Worm (Caenorhabditis elegans): ENCODE measurements around the gene Y37D8A.5.
A peak's percentile ranks its signal among the peaks of the same experiment; 100 is the strongest.
"Not testable (repeated sequence)": the region's sequence is repeated elsewhere in the genome, so short reads cannot be mapped to it uniquely, and the experiment has no call there.

Y37D8A.5 gene

DNA sequence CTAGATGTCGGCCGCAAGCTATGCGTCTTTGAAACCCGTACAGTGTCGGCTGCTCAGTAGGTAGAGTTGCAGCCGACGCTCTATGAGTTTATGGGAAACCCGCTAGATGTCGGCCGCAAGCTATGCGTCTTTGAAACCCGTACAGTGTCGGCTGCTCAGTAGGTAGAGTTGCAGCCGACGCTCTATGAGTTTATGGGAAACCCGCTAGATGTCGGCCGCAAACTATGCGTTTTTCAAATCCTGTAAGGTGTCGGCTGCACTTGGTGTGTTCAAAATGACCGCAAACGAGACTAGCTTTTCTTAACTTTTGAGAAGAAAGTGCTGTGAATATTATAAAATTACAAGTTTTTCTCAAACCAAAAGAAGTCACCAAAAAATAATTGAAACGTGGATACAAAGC, 7.1 kb downstream of the Y37D8A.5 start:
- TF ChIP-seq snpc-4 (GFP tag; optimal IDR thresholded peaks at IDR 0.05): not testable (repeated sequence)
- TF ChIP-seq snpc-4 (tag; optimal IDR thresholded peaks at IDR 0.05): peak in 2 of 4 experiments; percentile 67 to 76

ce11 chrIII:12847623-12848022, 7.7 kb downstream of the Y37D8A.5 start:
- TF ChIP-seq nhr-80 (tag; optimal IDR thresholded peaks at IDR 0.05) (peak; percentile 53), cebp-1 (GFP tag; IDR thresholded peaks at IDR 0.05) (no peak), cebp-1 (tag; optimal IDR thresholded peaks at IDR 0.05) (peak; percentile 34), mcd-1 (GFP tag; IDR thresholded peaks at IDR 0.05) (no peak), hlh-26 (GFP tag; conservative IDR thresholded peaks at IDR 0.05) (no peak)

- peak; percentile 81 for TF ChIP-seq ztf-26 (tag; optimal IDR thresholded peaks at IDR 0.05)
- no peak for TF ChIP-seq F52B5.7 (tag; optimal IDR thresholded peaks at IDR 0.05)
- TF ChIP-seq lin-40 (tag; optimal IDR thresholded peaks at IDR 0.05): peak; percentile 72
- peak; percentile 34 for TF ChIP-seq K12H6.12 (tag; optimal IDR thresholded peaks at IDR 0.05)
- TF ChIP-seq cebp-1 (GFP tag; IDR thresholded peaks at IDR 0.05): no peak
- peak; percentile 23 for TF ChIP-seq cebp-1 (tag; optimal IDR thresholded peaks at IDR 0.05)
- TF ChIP-seq tbp1 (GFP tag; optimal IDR thresholded peaks at IDR 0.05): no peak
- TF ChIP-seq lag-1 (GFP tag; IDR thresholded peaks at IDR 0.05): no peak
- TF ChIP-seq sea-2 (GFP tag; IDR thresholded peaks at IDR 0.05): no peak
- TF ChIP-seq die-1 (tag; optimal IDR thresholded peaks at IDR 0.05): peak; percentile 5
- peak; percentile 74 for TF ChIP-seq somi-1 (GFP tag; optimal IDR thresholded peaks at IDR 0.05)
- no peak for TF ChIP-seq hlh-26 (GFP tag; conservative IDR thresholded peaks at IDR 0.05)
- TF ChIP-seq lin-26 (GFP tag; IDR thresholded peaks at IDR 0.05): peak; percentile 40; the same call in 1 of the 2 replicates
- TF ChIP-seq pha-4 (tag; optimal IDR thresholded peaks at IDR 0.05): no peak
- TF ChIP-seq ets-4 (GFP tag; optimal IDR thresholded peaks at IDR 0.05): no peak
These were observed 12.4 kb downstream of the Y37D8A.5 start for ce11 chrIII:12842858-12843257.

ce11 chrIII:12841328-12841727, 14.0 kb downstream of the Y37D8A.5 start:
- TF ChIP-seq ztf-26 (tag; optimal IDR thresholded peaks at IDR 0.05) (peak; percentile 0), K12H6.12 (tag; optimal IDR thresholded peaks at IDR 0.05) (no peak), lin-40 (tag; optimal IDR thresholded peaks at IDR 0.05) (peak; percentile 70), sdz-38 (tag; optimal IDR thresholded peaks at IDR 0.05) (no peak), hmg-1.2 (GFP tag; IDR thresholded peaks at IDR 0.05) (peak; percentile 27; the same call in 1 of the 2 replicates), cebp-1 (GFP tag; IDR thresholded peaks at IDR 0.05) (no peak), cebp-1 (tag; optimal IDR thresholded peaks at IDR 0.05) (peak; percentile 21), somi-1 (GFP tag; optimal IDR thresholded peaks at IDR 0.05) (peak; percentile 51), nhr-80 (tag; optimal IDR thresholded peaks at IDR 0.05) (peak; percentile 27)

DNA sequence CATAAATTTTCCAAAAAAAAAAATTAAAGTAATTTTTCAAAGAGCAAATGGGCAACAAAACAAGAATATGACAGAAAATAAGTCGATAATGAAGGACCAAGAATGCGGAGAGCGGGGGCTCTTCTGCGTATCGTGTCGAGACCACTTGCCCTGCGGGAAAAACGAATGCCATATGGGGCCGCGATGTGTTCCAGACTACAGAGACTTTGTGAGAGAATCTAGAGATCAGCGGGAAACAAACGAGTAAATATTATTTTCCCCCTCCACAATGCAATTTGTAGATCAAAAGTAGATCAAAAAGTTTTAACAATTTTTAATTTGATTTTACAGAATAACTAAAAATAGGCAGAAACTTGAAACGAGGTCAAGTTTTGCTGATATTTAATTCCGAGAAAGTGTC, 15.1 kb downstream of the Y37D8A.5 start:
- TF ChIP-seq madf-8 (GFP tag; conservative IDR thresholded peaks at IDR 0.05): 0 out of 2 replicates have a peak, but pooled peaks have one; percentile 11
- TF ChIP-seq D2030.7 (GFP tag; IDR thresholded peaks at IDR 0.05): no peak
- TF ChIP-seq madf-6 (GFP tag; IDR thresholded peaks at IDR 0.05): peak; percentile 52; the same call in 1 of the 2 replicates
- no peak for TF ChIP-seq ztf-6 (GFP tag; IDR thresholded peaks at IDR 0.05)
- TF ChIP-seq F49E8.2 (tag; optimal IDR thresholded peaks at IDR 0.05; ENCODE audit: insufficient read depth): no peak
- TF ChIP-seq tbx-9 (tag; optimal IDR thresholded peaks at IDR 0.05; ENCODE audit: borderline replicate concordance): no peak
- TF ChIP-seq pha-4 (tag; optimal IDR thresholded peaks at IDR 0.05): no peak
- TF ChIP-seq efl-1 (GFP tag; optimal IDR thresholded peaks at IDR 0.05): peak; percentile 50
- no peak for TF ChIP-seq die-1 (tag; optimal IDR thresholded peaks at IDR 0.05)
- TF ChIP-seq aptf-2 (GFP tag; conservative IDR thresholded peaks at IDR 0.05): peak; percentile 88

DNA sequence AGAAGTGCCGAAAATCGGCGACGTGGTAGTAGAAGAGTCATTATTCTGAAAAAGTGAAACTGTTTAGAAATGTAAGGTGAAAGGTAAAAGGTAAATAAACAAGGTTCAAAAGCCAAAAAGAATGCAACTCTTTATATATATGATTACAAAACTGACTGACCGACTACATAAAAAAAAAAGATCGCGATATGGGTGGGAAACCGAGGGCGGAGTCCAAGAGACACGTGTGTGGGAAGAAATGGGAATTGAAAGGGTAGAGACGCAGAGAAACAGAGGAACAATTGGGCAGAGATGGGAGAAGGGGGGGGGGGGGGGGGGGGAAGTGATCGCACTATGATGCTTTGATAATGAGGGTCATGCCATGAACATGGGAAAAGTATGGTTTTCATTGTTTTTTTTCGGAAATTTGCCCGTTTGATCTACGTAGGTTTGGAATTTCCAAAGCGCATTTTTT, 16.4 kb downstream of the Y37D8A.5 start, which contains the start of gene Y37D8A.4:
Gene Y37D8A.4, minus strand, starts transcription at position 51 of the 454 bp plus-strand sequence.
- no peak for TF ChIP-seq K12H6.12 (tag; optimal IDR thresholded peaks at IDR 0.05)
- TF ChIP-seq ccch-3 (GFP tag; optimal IDR thresholded peaks at IDR 0.05): no peak
- no peak for TF ChIP-seq gei-17 (GFP tag; optimal IDR thresholded peaks at IDR 0.05)
- no peak for TF ChIP-seq Y53F4B.3 (GFP tag; IDR thresholded peaks at IDR 0.05)
- no peak for TF ChIP-seq ceh-91 (GFP tag; IDR thresholded peaks at IDR 0.05)
- TF ChIP-seq egrh-3 (GFP tag; IDR thresholded peaks at IDR 0.05): peak; percentile 93
- TF ChIP-seq Y67H2A.10 (GFP tag; conservative IDR thresholded peaks at IDR 0.05): no peak
- no peak for TF ChIP-seq ztf-6 (GFP tag; IDR thresholded peaks at IDR 0.05)
- TF ChIP-seq let-607 (tag; optimal IDR thresholded peaks at IDR 0.05): no peak
- peak; percentile 34 for TF ChIP-seq chd-7 (tag; optimal IDR thresholded peaks at IDR 0.05)
- no peak for TF ChIP-seq F39B2.1 (GFP tag; IDR thresholded peaks at IDR 0.05)
- no peak for TF ChIP-seq lsy-27 (tag; optimal IDR thresholded peaks at IDR 0.05; ENCODE audit: borderline replicate concordance, insufficient read depth)
- peak; percentile 76 for TF ChIP-seq ztf-26 (tag; optimal IDR thresholded peaks at IDR 0.05)
